Worm (Caenorhabditis elegans): ENCODE results near the gene lig-1.

- TF ChIP-seq F13C5.2 (tag; optimal IDR thresholded peaks at IDR 0.05) (no peak), sea-1 (GFP tag; conservative IDR thresholded peaks at IDR 0.05) (no peak), ama-1 (optimal IDR thresholded peaks at IDR 0.05) (no peak), ets-7 (tag; optimal IDR thresholded peaks at IDR 0.05) (no peak), hnd-1 (tag; optimal IDR thresholded peaks at IDR 0.05) (no peak), scrt-1 (GFP tag; IDR thresholded peaks at IDR 0.05) (no peak), tra-4 (tag; optimal IDR thresholded peaks at IDR 0.05) (no peak), hmg-4 (GFP tag; optimal IDR thresholded peaks at IDR 0.05) (no peak), ceh-36 (tag; optimal IDR thresholded peaks at IDR 0.05) (no peak)
Observed at ce11 chrV:10834682-10835219, 20.8 kb downstream of the lig-1 start.
